Worm (Caenorhabditis elegans) whole organism, L4/young adult: Measurements from ENCODE around the gene btb-2.

Experiments
- W03F9.2 ChIP-seq: fragments of 150-350 bp; optimal IDR thresholded peaks from 2 replicates; lab custom pipeline; 2014; ENCODE audit warnings: missing biosample characterization, missing genetic modification characterization
- dao-5 ChIP-seq: sonication (generic microtip); optimal IDR thresholded peaks from 2 replicates; lab custom pipeline; 2016; ENCODE audit warnings: missing genotype, missing genetic modification characterization, moderate library complexity, missing compliant biosample characterization
- him-1 ChIP-seq: sonication (generic microtip); optimal IDR thresholded peaks from 2 replicates; lab custom pipeline; 2016; ENCODE audit warnings: missing genotype, missing genetic modification reagents, missing genetic modification characterization, missing compliant biosample characterization

The btb-2 gene

ce11 chrII:6379038-6379563, 22.6 kb upstream of the btb-2 start:
- TF ChIP-seq dao-5 (tag; lab: Kevin White, UChicago) (no peak), W03F9.2 (tag; lab: Kevin White, UChicago) (no peak), him-1 (tag; lab: Kevin White, UChicago) (no peak)

DNA sequence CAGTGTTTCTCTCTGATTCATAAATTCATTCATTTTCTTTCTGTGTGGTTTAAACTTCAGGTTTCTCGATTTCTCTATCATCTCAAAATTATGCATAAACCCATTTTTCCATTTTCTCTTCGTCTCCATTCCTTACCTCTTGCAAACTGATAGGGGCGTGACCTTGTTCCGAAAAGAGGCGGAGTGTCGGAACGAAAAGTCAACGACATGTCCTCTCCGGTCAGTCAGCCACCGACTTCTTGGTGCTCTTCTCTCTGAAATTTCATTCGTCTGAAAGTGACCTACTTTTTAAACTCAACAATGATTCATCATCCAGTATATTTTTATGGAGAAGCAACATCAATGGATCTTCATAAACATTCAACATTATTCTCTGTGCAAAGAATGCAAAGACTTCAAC, 20.9 kb upstream of the btb-2 start, which contains the start of gene F58F12.12:
Gene F58F12.12 (plus strand): TSS at position 301 of the 400 bp plus-strand sequence.
- no peak for TF ChIP-seq him-1 (tag; lab: Kevin White, UChicago)
- no peak for TF ChIP-seq W03F9.2 (tag; lab: Kevin White, UChicago)
- TF ChIP-seq dao-5 (tag; lab: Kevin White, UChicago) = no peak

ce11 chrII:6383183-6383695, 18.5 kb upstream of the btb-2 start, which contains the start of gene F58F12.1:
Gene F58F12.1 (plus strand): TSS chrII:6383645.
- peak; percentile 83 for TF ChIP-seq W03F9.2 (tag; lab: Kevin White, UChicago)
- TF ChIP-seq him-1 (tag; lab: Kevin White, UChicago) = peak; percentile 30
- TF ChIP-seq dao-5 (tag; lab: Kevin White, UChicago) = no peak

- no peak for TF ChIP-seq dao-5 (tag; lab: Kevin White, UChicago)
- TF ChIP-seq him-1 (tag; lab: Kevin White, UChicago) = no peak
- TF ChIP-seq W03F9.2 (tag; lab: Kevin White, UChicago) = no peak
These were observed 15.3 kb upstream of the btb-2 start, which contains the start of gene F58F12.4 for ce11 chrII:6386467-6386866. Gene F58F12.4 (plus strand): TSS chrII:6386767.

- no peak for TF ChIP-seq W03F9.2 (tag; lab: Kevin White, UChicago)
- TF ChIP-seq dao-5 (tag; lab: Kevin White, UChicago) = no peak
- TF ChIP-seq him-1 (tag; lab: Kevin White, UChicago) = no peak
These were observed 13.8 kb upstream of the btb-2 start, which contains the start of gene F58F12.2 for ce11 chrII:6387937-6388336. Gene F58F12.2 (minus strand): TSS chrII:6388037.

- TF ChIP-seq dao-5 (tag; lab: Kevin White, UChicago) (no peak), him-1 (tag; lab: Kevin White, UChicago) (no peak), W03F9.2 (tag; lab: Kevin White, UChicago) (no peak)
These were observed 10.6 kb upstream of the btb-2 start, which contains the start of gene F58F12.3 for ce11 chrII:6391195-6391594. Gene F58F12.3 (minus strand): TSS chrII:6391295.

- no peak for TF ChIP-seq W03F9.2 (tag; lab: Kevin White, UChicago)
- TF ChIP-seq him-1 (tag; lab: Kevin White, UChicago) = no peak
- TF ChIP-seq dao-5 (tag; lab: Kevin White, UChicago) = no peak
These were observed 7.7 kb upstream of the btb-2 start for ce11 chrII:6394037-6394436.

ce11 chrII:6398406-6398805, 3.3 kb upstream of the btb-2 start, which contains the start of gene zig-10:
Gene zig-10 (plus strand): TSS chrII:6398706.
- TF ChIP-seq dao-5 (tag; lab: Kevin White, UChicago) (no peak), him-1 (tag; lab: Kevin White, UChicago) (no peak), W03F9.2 (tag; lab: Kevin White, UChicago) (no peak)

DNA sequence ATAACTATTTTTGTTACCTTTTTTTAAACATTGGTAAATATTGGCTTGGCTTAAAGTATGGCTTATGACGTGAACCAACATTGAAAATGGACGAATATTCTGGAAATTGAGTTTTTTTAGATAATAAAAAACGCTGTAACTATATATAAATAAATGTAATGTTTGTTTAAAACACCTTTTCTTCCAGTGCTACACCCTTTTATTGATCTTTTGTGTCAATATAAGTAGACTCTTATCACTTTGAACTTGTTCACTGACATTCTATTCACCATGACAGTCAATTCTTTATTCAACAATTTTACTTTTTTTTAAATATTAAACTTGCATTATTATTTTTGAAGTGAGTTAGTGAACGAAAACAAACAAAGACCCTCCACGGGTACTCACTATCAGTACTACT, 1.5 kb downstream of the btb-2 start, which contains the start of gene T25D10.1:
Gene T25D10.1 (plus strand): TSS at position 169 of the 400 bp plus-strand sequence.
- TF ChIP-seq W03F9.2 (tag; lab: Kevin White, UChicago) (no peak), dao-5 (tag; lab: Kevin White, UChicago) (no peak), him-1 (tag; lab: Kevin White, UChicago) (no peak)

ce11 chrII:6407279-6407678, 5.5 kb downstream of the btb-2 start, which contains the start of gene spp-11:
Gene spp-11 (minus strand): TSS chrII:6407379.
- TF ChIP-seq dao-5 (tag; lab: Kevin White, UChicago) = no peak
- no peak for TF ChIP-seq W03F9.2 (tag; lab: Kevin White, UChicago)
- TF ChIP-seq him-1 (tag; lab: Kevin White, UChicago) = no peak

ce11 chrII:6409098-6409497, 7.3 kb downstream of the btb-2 start:
- TF ChIP-seq W03F9.2 (tag; lab: Kevin White, UChicago) (no peak), him-1 (tag; lab: Kevin White, UChicago) (no peak), dao-5 (tag; lab: Kevin White, UChicago) (no peak)

DNA sequence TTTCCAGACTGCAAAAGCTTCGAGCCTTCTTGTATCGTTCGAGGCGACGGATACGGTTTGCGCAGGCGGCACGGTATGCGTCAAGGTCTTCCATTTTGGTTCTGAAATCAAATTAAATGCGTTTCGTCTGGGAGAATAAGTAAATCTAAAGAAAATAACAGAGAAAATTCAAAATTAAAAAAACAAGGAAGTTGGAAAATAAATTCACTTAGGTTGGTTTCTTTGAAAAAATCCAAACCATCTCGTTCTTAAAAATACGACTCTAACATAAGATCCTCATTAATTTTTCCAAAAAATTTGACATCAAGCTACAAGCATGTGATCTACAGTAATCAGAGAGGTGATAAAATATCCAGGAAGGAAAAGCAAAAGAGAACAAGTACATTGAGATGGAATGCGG, 8.4 kb downstream of the btb-2 start, which contains the start of gene T25D10.4:
Gene T25D10.4 (minus strand): TSS at position 101 of the 400 bp plus-strand sequence.
- TF ChIP-seq him-1 (tag; lab: Kevin White, UChicago) (no peak), dao-5 (tag; lab: Kevin White, UChicago) (no peak)

DNA sequence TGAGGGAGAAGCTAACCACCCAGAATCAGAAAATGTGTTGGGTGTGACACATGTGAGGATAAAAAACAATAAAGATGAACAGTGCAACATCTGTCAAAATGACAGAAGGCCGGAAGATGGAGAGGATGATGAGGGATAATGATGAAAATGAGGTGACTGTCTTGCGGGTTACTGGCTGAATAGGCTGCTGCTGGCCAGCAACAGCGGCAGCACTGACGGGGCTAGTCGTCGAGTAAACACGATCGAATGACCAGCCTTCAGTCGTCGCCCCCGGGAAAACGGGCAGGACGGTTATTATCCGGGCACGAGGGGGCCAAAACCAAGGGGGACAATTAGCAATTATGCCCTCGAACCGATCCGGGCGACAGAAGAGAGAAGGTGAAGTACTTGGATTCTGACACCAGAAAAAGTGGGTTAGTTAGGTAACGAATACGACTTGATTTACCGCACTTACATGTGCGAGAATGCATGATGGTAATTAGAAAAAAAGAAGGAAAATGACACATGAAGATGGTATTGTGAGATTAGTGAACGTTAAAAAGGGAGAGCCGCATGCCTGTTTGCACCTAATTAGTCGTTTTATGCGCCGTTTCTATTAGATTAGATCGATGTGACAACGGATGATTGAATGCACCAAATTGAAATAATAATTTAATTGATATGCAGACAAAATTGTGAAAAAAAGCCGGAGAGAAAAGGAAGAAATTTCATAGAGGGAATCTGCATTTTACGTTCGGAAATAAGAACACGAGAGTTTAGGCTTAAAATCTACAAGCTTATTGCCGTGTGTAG, 10.1 kb downstream of the btb-2 start:
- TF ChIP-seq W03F9.2 (tag; lab: Kevin White, UChicago) (no peak), him-1 (tag; lab: Kevin White, UChicago) (no peak), dao-5 (tag; lab: Kevin White, UChicago) (no peak)
